Worm (Caenorhabditis elegans): ENCODE data around the gene M02E1.1.

DNA sequence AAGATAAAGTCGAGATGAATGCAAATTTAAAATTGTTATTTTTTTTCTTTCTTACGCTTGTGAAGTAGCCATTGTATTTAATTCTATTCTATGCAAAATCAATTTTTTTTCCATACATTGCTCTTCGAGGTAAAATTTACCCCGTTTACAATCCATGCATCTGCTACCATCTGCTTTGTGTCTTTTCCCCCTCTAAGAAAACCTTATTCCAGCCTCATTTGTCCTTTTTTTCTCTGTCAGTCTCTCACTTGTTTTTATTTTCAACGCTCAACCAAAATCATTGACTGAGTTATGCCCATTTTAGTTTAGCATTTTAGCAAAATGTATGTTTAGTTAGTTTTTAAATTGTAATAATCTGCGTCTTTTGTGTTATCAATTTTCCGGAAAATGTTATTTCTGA is 44.0 kb downstream of the M02E1.1 start:
- TF ChIP-seq unc-62 (GFP tag; optimal IDR thresholded peaks at IDR 0.05): no peak
- no peak for TF ChIP-seq nhr-237 (tag; optimal IDR thresholded peaks at IDR 0.05)
- no peak for TF ChIP-seq pha-4 (tag; optimal IDR thresholded peaks at IDR 0.05)
- TF ChIP-seq sem-2 (GFP tag; optimal IDR thresholded peaks at IDR 0.05): no peak
- no peak for TF ChIP-seq mep-1 (tag; optimal IDR thresholded peaks at IDR 0.05)
- TF ChIP-seq elt-1 (tag; optimal IDR thresholded peaks at IDR 0.05; ENCODE audit: borderline replicate concordance, insufficient read depth): no peak
- TF ChIP-seq unc-39 (tag; optimal IDR thresholded peaks at IDR 0.05): no peak
- no peak for TF ChIP-seq blmp-1 (tag; optimal IDR thresholded peaks at IDR 0.05)
- TF ChIP-seq nhr-12 (tag; optimal IDR thresholded peaks at IDR 0.05): no peak
- no peak for TF ChIP-seq nhr-76 (tag; optimal IDR thresholded peaks at IDR 0.05)
- no peak for TF ChIP-seq elt-3 (tag; optimal IDR thresholded peaks at IDR 0.05)
